Worm (Caenorhabditis elegans): ENCODE measurements around the gene C33D3.4.

C33D3.4 gene

DNA sequence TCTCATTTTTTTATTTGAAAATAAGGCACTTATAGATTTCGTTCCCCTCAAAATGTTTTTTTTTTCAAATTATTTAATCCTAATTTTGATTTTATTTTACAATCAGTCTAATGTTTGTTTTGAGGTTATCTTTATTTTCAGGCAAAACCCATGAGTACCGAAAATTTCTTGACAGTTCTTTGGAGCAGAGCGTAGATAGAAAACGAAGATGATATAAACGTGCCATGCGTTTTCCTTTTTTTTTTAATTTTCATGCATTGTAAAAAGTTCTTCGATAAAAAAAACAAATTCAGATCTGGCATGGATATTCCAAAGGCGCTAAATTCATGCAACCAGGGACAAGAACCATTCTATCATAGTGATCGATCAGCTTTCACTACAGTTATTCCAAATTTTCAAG is 2.2 kb downstream of the C33D3.4 start, which contains the start of gene C33D3.5:
Gene C33D3.5, plus strand, starts transcription at position 301 of the 400 bp plus-strand sequence.
- TF ChIP-seq pqm-1 (tag; optimal IDR thresholded peaks at IDR 0.05) (no peak), nhr-12 (tag; optimal IDR thresholded peaks at IDR 0.05) (no peak), ZK546.5 (tag; optimal IDR thresholded peaks at IDR 0.05) (no peak), hmg-11 (tag; optimal IDR thresholded peaks at IDR 0.05) (no peak), nhr-43 (tag; optimal IDR thresholded peaks at IDR 0.05; ENCODE audit: poor library complexity, severe bottlenecking) (no peak)

DNA sequence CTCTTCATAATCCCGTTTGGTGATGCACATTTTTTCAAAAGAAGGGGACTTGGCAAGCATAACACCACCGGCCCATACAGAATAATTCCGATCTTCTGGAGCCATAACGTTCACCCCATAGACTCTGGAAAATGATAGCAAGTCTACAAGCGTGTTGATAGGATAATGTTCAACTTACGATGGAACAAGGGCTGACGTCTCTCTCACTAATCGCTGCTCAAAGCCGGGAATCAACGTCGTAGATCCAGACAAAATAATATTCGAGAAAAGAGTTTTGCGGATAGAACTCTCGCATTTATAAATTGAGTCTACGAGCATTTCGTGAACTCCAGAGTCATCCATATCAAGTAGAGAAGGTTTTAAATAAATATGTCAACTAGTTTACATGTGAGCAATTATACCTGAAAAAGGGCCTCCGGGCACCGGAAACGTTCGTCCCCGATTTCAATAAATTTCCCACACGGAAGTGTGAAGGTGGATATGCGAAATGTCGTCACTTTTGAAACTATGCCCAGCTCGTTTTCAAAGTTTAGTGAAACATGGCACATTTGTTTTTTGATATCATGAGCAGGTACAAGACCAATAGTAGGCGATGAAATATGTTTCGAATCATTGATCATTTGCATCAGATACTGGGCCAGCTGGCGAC is 3.1 kb downstream of the C33D3.4 start:
- TF ChIP-seq lsy-12 (tag; optimal IDR thresholded peaks at IDR 0.05) (no peak), nhr-43 (tag; optimal IDR thresholded peaks at IDR 0.05; ENCODE audit: poor library complexity, severe bottlenecking) (no peak), snpc-4 (tag; optimal IDR thresholded peaks at IDR 0.05) (no peak), nhr-25 (tag; optimal IDR thresholded peaks at IDR 0.05) (no peak), sea-2 (GFP tag; optimal IDR thresholded peaks at IDR 0.05) (no peak), nhr-11 (tag; optimal IDR thresholded peaks at IDR 0.05) (no peak), mdl-1 (tag; optimal IDR thresholded peaks at IDR 0.05) (no peak), fos-1 (tag; optimal IDR thresholded peaks at IDR 0.05) (no peak), fkh-10 (GFP tag; optimal IDR thresholded peaks at IDR 0.05) (no peak), unc-62 (GFP tag; optimal IDR thresholded peaks at IDR 0.05) (no peak), lin-39 (tag; optimal IDR thresholded peaks at IDR 0.05) (no peak), nhr-12 (tag; optimal IDR thresholded peaks at IDR 0.05) (no peak), ceh-28 (tag; optimal IDR thresholded peaks at IDR 0.05) (no peak), tbx-2 (tag; optimal IDR thresholded peaks at IDR 0.05) (no peak)

DNA sequence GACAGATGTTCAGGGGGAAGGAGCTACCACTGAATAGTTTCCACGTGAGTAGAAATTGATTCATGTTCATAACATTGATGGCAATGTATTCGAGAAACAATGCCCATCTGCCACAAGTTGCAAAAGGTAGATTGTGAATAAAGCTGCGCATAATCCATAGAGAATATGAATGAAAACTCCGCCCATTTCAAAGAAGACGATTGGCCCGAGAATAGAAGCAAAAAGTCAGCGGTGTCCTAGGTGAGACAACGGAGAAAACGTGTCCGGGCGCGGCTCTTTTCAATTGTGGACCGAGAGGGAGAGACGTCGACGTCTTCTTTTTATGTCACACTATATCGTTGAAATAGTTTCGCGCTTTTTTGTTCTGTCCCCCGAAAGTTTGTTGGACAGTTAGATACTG is 10.7 kb downstream of the C33D3.4 start, which contains the start of gene vab-3:
Gene vab-3, plus strand, starts transcription at position 301 of the 400 bp plus-strand sequence.
- no peak for TF ChIP-seq lsy-12 (tag; optimal IDR thresholded peaks at IDR 0.05)
- peak; percentile 12 for TF ChIP-seq nfya-1 (tag; optimal IDR thresholded peaks at IDR 0.05; ENCODE audit: insufficient read depth)

DNA sequence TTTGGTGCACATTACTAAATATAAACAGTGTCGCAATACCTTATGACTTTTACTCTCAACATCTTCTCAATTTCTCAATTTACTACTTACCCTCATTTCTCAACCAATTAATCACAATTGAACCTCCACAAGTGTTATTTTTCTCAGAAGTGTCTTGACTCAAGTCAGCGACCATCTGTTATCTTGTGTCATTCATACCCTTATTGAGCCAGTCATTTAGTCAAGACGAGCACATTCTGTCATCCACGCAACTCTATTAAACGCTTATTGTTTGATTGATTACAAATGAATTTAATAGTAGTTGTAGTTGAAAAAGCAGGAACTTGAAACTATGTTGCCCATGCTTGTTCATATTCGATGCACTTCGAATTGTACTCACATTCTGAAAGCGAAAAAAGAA is 14.5 kb downstream of the C33D3.4 start:
- TF ChIP-seq skn-1 (tag; optimal IDR thresholded peaks at IDR 0.05) (no peak), nhr-77 (tag; optimal IDR thresholded peaks at IDR 0.05) (no peak), ztf-4 (tag; optimal IDR thresholded peaks at IDR 0.05) (no peak)

DNA sequence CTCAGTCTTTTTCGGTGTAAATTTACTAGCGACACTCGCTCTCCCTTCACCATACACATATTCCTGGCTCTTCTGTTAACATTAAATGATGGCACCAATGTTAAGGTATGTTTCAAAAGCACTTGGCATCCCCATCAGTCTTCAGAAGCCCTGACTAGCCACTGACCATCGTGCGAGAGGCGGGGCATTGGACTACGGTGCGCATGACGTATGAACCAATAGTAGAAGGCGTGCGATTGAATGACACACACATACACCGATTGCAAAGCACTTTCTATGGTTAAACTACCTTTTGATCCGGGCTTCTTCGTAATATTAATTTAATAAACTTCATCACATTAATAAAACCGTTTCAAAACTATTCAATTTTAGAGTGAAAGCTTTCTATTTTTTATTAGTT is 16.3 kb downstream of the C33D3.4 start:
- TF ChIP-seq eor-1 (tag; optimal IDR thresholded peaks at IDR 0.05) (no peak), nfya-1 (tag; optimal IDR thresholded peaks at IDR 0.05; ENCODE audit: insufficient read depth) (peak; percentile 95), ztf-4 (tag; optimal IDR thresholded peaks at IDR 0.05) (no peak)

DNA sequence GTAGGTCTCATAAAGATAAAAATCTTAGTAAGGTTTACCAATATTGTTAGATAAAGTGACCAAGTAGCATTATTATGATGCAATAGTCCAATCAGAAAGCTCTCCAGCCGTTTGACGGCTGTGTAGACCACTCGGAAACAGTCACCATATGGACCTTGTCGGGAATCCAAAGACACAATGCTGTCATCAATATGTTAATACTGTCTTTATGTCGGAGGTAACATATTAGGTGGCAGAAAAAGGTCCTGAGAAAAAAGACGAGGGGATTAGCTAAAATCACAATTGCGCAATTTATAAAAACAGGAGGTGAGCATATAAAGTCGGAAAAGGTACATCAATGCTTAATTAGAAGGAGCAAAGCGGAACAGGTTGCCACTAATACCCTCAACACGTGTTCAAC is 19.1 kb downstream of the C33D3.4 start:
- no peak for TF ChIP-seq zag-1 (tag; optimal IDR thresholded peaks at IDR 0.05)
- no peak for TF ChIP-seq nhr-43 (tag; optimal IDR thresholded peaks at IDR 0.05; ENCODE audit: poor library complexity, severe bottlenecking)
- TF ChIP-seq nhr-12 (tag; optimal IDR thresholded peaks at IDR 0.05): no peak
- TF ChIP-seq fkh-10 (GFP tag; optimal IDR thresholded peaks at IDR 0.05): no peak
- TF ChIP-seq skn-1 (tag; optimal IDR thresholded peaks at IDR 0.05): no peak
- TF ChIP-seq pha-4 (tag; optimal IDR thresholded peaks at IDR 0.05): no peak
- TF ChIP-seq nhr-11 (tag; optimal IDR thresholded peaks at IDR 0.05): no peak
- TF ChIP-seq ceh-9 (tag; optimal IDR thresholded peaks at IDR 0.05): no peak
- TF ChIP-seq egl-5 (tag; optimal IDR thresholded peaks at IDR 0.05): no peak
- no peak for TF ChIP-seq nhr-28 (tag; optimal IDR thresholded peaks at IDR 0.05)

DNA sequence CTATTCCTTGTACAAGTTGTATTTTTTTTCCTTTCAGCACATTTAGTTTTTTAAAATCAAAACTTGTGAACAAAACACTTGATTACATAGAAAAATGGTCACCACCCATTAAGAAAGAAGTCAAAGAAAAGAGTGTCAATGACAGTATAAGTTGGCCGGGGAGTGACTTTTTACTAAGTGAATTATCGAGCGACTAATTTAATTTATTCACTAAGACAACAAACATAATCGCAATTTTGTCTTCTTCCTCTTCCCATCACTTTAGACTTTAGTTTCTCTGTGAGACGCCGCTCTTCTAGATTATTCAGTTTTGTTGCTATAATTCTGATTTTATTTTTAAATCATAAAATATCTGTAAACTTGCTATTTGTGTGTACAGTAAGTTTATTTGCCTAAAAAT is 25.2 kb downstream of the C33D3.4 start:
- TF ChIP-seq eor-1 (tag; optimal IDR thresholded peaks at IDR 0.05) (no peak), zag-1 (tag; optimal IDR thresholded peaks at IDR 0.05) (no peak), nhr-43 (tag; optimal IDR thresholded peaks at IDR 0.05; ENCODE audit: poor library complexity, severe bottlenecking) (no peak), nhr-77 (tag; optimal IDR thresholded peaks at IDR 0.05) (no peak), ceh-82 (tag; optimal IDR thresholded peaks at IDR 0.05) (no peak), unc-39 (tag; optimal IDR thresholded peaks at IDR 0.05) (no peak), fkh-2 (tag; optimal IDR thresholded peaks at IDR 0.05) (no peak), snpc-4 (tag; optimal IDR thresholded peaks at IDR 0.05) (no peak), unc-62 (GFP tag; optimal IDR thresholded peaks at IDR 0.05) (no peak), pqm-1 (tag; optimal IDR thresholded peaks at IDR 0.05) (no peak), nfya-1 (tag; optimal IDR thresholded peaks at IDR 0.05; ENCODE audit: insufficient read depth) (no peak), mml-1 (tag; optimal IDR thresholded peaks at IDR 0.05) (no peak)

All from whole organism, L3 larva.